Fruit fly (Drosophila melanogaster) whole organism, embryonic: ENCODE data around the gene CG2854.
A peak's percentile ranks its signal among the peaks of the same experiment; 100 is the strongest.

Experiments
- ATbp ChIP-seq: fragments of 200-800 bp; sonication (Bioruptor generic); optimal IDR thresholded peaks from 2 replicates; lab custom pipeline; 2017; ENCODE audit warnings: missing biosample characterization, mild to moderate bottlenecking, missing genetic modification characterization, missing genetic modification reagents
- B-H2 ChIP-seq: fragments of 200-800 bp; sonication (Bioruptor generic); optimal IDR thresholded peaks from 2 replicates; lab custom pipeline; 2018; ENCODE audit warnings: missing biosample characterization, mild to moderate bottlenecking, missing genetic modification characterization
- CG10462 ChIP-seq: fragments of 200-800 bp; sonication (Bioruptor generic); optimal IDR thresholded peaks from 2 replicates; lab custom pipeline; 2016; ENCODE audit warnings: missing biosample characterization, missing genetic modification characterization
- CG10959 ChIP-seq: fragments of 200-800 bp; sonication (Bioruptor generic); IDR thresholded peaks from 2 replicates; pipeline ENCODE4 v1.3.6; 2022; ENCODE audit warnings: missing biosample characterization, missing genetic modification characterization
- CG10979 ChIP-seq: fragments of 200-800 bp; sonication (Bioruptor generic); optimal IDR thresholded peaks from 2 replicates; lab custom pipeline; 2018; ENCODE audit warnings: missing biosample characterization, mild to moderate bottlenecking, missing genetic modification characterization, moderate library complexity
- CG12155 ChIP-seq: fragments of 200-800 bp; sonication (Bioruptor generic); optimal IDR thresholded peaks from 3 replicates; lab custom pipeline; 2016; ENCODE audit warnings: missing biosample characterization, missing genetic modification characterization
- CG14860 ChIP-seq: fragments of 200-800 bp; sonication (Bioruptor generic); IDR thresholded peaks from 3 replicates; pipeline ENCODE4 v1.3.6; 2022; ENCODE audit warnings: missing biosample characterization, missing genetic modification characterization; ENCODE audit not compliant: partially characterized antibody
- CG15269 ChIP-seq: fragments of 200-800 bp; sonication (Bioruptor generic); optimal IDR thresholded peaks from 2 replicates; lab custom pipeline; 2018; ENCODE audit warnings: missing biosample characterization, mild to moderate bottlenecking, missing genetic modification characterization, moderate library complexity
- CG17186 ChIP-seq: fragments of 200-800 bp; sonication (Bioruptor generic); optimal IDR thresholded peaks from 3 replicates; lab custom pipeline; 2017; ENCODE audit warnings: missing biosample characterization, missing genetic modification reagents, missing genetic modification characterization
- CG17612 ChIP-seq: fragments of 200-800 bp; sonication (Bioruptor generic); IDR thresholded peaks from 2 replicates; pipeline ENCODE4 v1.3.6; 2022; ENCODE audit warnings: missing biosample characterization, missing genetic modification characterization
- CG17829 ChIP-seq: fragments of 200-800 bp; optimal IDR thresholded peaks from 2 replicates; lab custom pipeline; 2019; ENCODE audit warnings: missing biosample characterization, mild to moderate bottlenecking, missing genetic modification characterization, moderate library complexity
- CG17912 ChIP-seq: fragments of 200-800 bp; sonication (Bioruptor generic); optimal IDR thresholded peaks from 2 replicates; lab custom pipeline; 2018; ENCODE audit warnings: missing biosample characterization, mild to moderate bottlenecking, missing genetic modification characterization
- CG2678 ChIP-seq: fragments of 200-800 bp; sonication (Bioruptor generic); optimal IDR thresholded peaks from 3 replicates; lab custom pipeline; 2019; ENCODE audit warnings: missing biosample characterization, mild to moderate bottlenecking, missing genetic modification characterization, moderate library complexity
- CG30020 ChIP-seq: fragments of 200-800 bp; optimal IDR thresholded peaks from 2 replicates; lab custom pipeline; 2019; ENCODE audit warnings: missing biosample characterization, mild to moderate bottlenecking, missing genetic modification characterization, moderate library complexity
- CG3065 ChIP-seq: fragments of 200-800 bp; sonication (Bioruptor generic); optimal IDR thresholded peaks from 2 replicates; lab custom pipeline; 2016; ENCODE audit warnings: missing biosample characterization, missing genetic modification characterization
- CG32772 ChIP-seq: fragments of 200-800 bp; sonication (Bioruptor generic); IDR thresholded peaks from 2 replicates; pipeline ENCODE4 v1.3.6; 2022; ENCODE audit warnings: missing biosample characterization, missing genetic modification characterization
- CG6689 ChIP-seq: fragments of 200-800 bp; sonication (Bioruptor generic); IDR thresholded peaks from 2 replicates; pipeline ENCODE4 v1.3.6; 2022; ENCODE audit warnings: missing biosample characterization, missing genetic modification characterization
- CG7271 ChIP-seq: fragments of 200-800 bp; sonication (Bioruptor generic); optimal IDR thresholded peaks from 2 replicates; lab custom pipeline; 2018; ENCODE audit warnings: missing biosample characterization, mild to moderate bottlenecking, missing genetic modification characterization, moderate library complexity
- CG9215 ChIP-seq: fragments of 200-800 bp; sonication (Bioruptor generic); IDR thresholded peaks from 2 replicates; pipeline ENCODE4 v1.3.6; 2022; ENCODE audit warnings: missing biosample characterization, missing genetic modification characterization
- CG9609 ChIP-seq: fragments of 200-800 bp; sonication (Bioruptor generic); optimal IDR thresholded peaks from 3 replicates; lab custom pipeline; 2016; ENCODE audit warnings: missing biosample characterization, missing genetic modification characterization
- Dad ChIP-seq: fragments of 200-800 bp; sonication (Bioruptor generic); optimal IDR thresholded peaks from 3 replicates; lab custom pipeline; 2016; ENCODE audit warnings: missing biosample characterization, missing genetic modification characterization
- E2f1 ChIP-seq: fragments of 200-800 bp; sonication (Bioruptor generic); IDR thresholded peaks from 2 replicates; pipeline ENCODE4 v1.3.6; 2022; ENCODE audit warnings: missing biosample characterization, missing genetic modification characterization
- Gug ChIP-seq: fragments of 200-800 bp; sonication (Bioruptor generic); IDR thresholded peaks from 4 replicates; pipeline ENCODE4 v1.3.6; 2022; ENCODE audit warnings: missing biosample characterization, missing genetic modification characterization
- HmgZ ChIP-seq: fragments of 200-800 bp; sonication (Bioruptor generic); optimal IDR thresholded peaks from 2 replicates; lab custom pipeline; 2018; ENCODE audit warnings: missing biosample characterization, mild to moderate bottlenecking, missing genetic modification characterization
- MTF-1 ChIP-seq: fragments of 200-800 bp; sonication (Bioruptor generic); optimal IDR thresholded peaks from 2 replicates; lab custom pipeline; 2018; ENCODE audit warnings: missing biosample characterization, mild to moderate bottlenecking, missing genetic modification characterization, borderline replicate concordance
- Med ChIP-seq: fragments of 200-800 bp; sonication (Bioruptor generic); peaks from one replicate; lab custom pipeline; 2016; ENCODE audit warnings: missing biosample characterization, missing genetic modification characterization, mild to moderate bottlenecking, inconsistent platforms, moderate library complexity
- Neu2 ChIP-seq: fragments of 200-800 bp; sonication (Bioruptor generic); optimal IDR thresholded peaks from 3 replicates; lab custom pipeline; 2016; ENCODE audit warnings: missing biosample characterization, missing genetic modification characterization, borderline replicate concordance
- Nf-YB ChIP-seq: fragments of 200-800 bp; sonication (Bioruptor generic); optimal IDR thresholded peaks from 3 replicates; lab custom pipeline; 2019; ENCODE audit warnings: missing biosample characterization, mild to moderate bottlenecking, missing genetic modification characterization, moderate library complexity
- Oaz ChIP-seq: fragments of 200-800 bp; sonication (Bioruptor generic); IDR thresholded peaks from 2 replicates; pipeline ENCODE4 v1.3.6; 2022; ENCODE audit warnings: missing biosample characterization, missing genetic modification characterization
- Tbp ChIP-seq: fragments of >200 bp; optimal IDR thresholded peaks from 2 replicates; lab custom pipeline; 2018; ENCODE audit warnings: missing biosample characterization, missing genetic modification characterization
- ase ChIP-seq: fragments of 200-800 bp; sonication (Bioruptor generic); IDR thresholded peaks from 3 replicates; pipeline ENCODE4 v1.3.6; 2022; ENCODE audit warnings: missing biosample characterization, missing genetic modification characterization
- ash1 ChIP-seq: fragments of 200-800 bp; sonication (Bioruptor generic); optimal IDR thresholded peaks from 2 replicates; lab custom pipeline; 2018; ENCODE audit warnings: missing biosample characterization, mild to moderate bottlenecking, missing genetic modification characterization
- cwo ChIP-seq: fragments of 200-800 bp; sonication (Bioruptor generic); optimal IDR thresholded peaks from 3 replicates; lab custom pipeline; 2017; ENCODE audit warnings: missing biosample characterization, missing genetic modification characterization, mild to moderate bottlenecking, moderate library complexity, missing genetic modification reagents
- esg ChIP-seq: fragments of 200-800 bp; sonication (Bioruptor generic); conservative IDR thresholded peaks from 2 replicates; pipeline ENCODE4 v1.3.6; 2022; ENCODE audit warnings: missing biosample characterization, missing genetic modification characterization
- fd64A ChIP-seq: fragments of 200-800 bp; sonication (Bioruptor generic); optimal IDR thresholded peaks from 3 replicates; lab custom pipeline; 2018; ENCODE audit warnings: missing biosample characterization, mild to moderate bottlenecking, missing genetic modification characterization
- gcm ChIP-seq: fragments of 200-800 bp; sonication (Bioruptor generic); optimal IDR thresholded peaks from 2 replicates; lab custom pipeline; 2019; ENCODE audit warnings: missing biosample characterization, mild to moderate bottlenecking, missing genetic modification characterization, moderate library complexity
- grau ChIP-seq: fragments of 200-800 bp; optimal IDR thresholded peaks from 3 replicates; lab custom pipeline; 2019; ENCODE audit warnings: missing biosample characterization, mild to moderate bottlenecking, missing genetic modification characterization, moderate library complexity
- gt ChIP-seq: fragments of 200-800 bp; sonication (Bioruptor generic); IDR thresholded peaks from 2 replicates; pipeline ENCODE4 v1.3.6; 2022; ENCODE audit warnings: missing biosample characterization, missing genetic modification characterization
- hbn ChIP-seq: fragments of 200-800 bp; sonication (Bioruptor generic); IDR thresholded peaks from 2 replicates; pipeline ENCODE4 v1.3.6; 2022; ENCODE audit warnings: missing biosample characterization, missing genetic modification characterization; ENCODE audit not compliant: partially characterized antibody
- nerfin-1 ChIP-seq: fragments of 200-800 bp; sonication (Bioruptor generic); optimal IDR thresholded peaks from 3 replicates; lab custom pipeline; 2019; ENCODE audit warnings: missing biosample characterization, mild to moderate bottlenecking, missing genetic modification characterization, moderate library complexity
- nmo ChIP-seq: fragments of 200-800 bp; sonication (Bioruptor generic); optimal IDR thresholded peaks from 2 replicates; lab custom pipeline; 2018; ENCODE audit warnings: missing biosample characterization, mild to moderate bottlenecking, missing genetic modification characterization, moderate library complexity
- phol ChIP-seq: fragments of 200-800 bp; sonication (Bioruptor generic); optimal IDR thresholded peaks from 3 replicates; lab custom pipeline; 2018; ENCODE audit warnings: missing biosample characterization, mild to moderate bottlenecking, missing genetic modification characterization, moderate library complexity
- pum ChIP-seq: fragments of 200-800 bp; sonication (Bioruptor generic); optimal IDR thresholded peaks from 2 replicates; lab custom pipeline; 2016; ENCODE audit warnings: missing biosample characterization, missing genetic modification characterization
- ranshi ChIP-seq: fragments of 200-800 bp; sonication (Bioruptor generic); IDR thresholded peaks from 2 replicates; pipeline ENCODE4 v1.3.6; 2022; ENCODE audit warnings: missing biosample characterization, missing genetic modification characterization
- schlank ChIP-seq: fragments of 200-800 bp; sonication (Bioruptor generic); optimal IDR thresholded peaks from 2 replicates; lab custom pipeline; 2018; ENCODE audit warnings: missing biosample characterization, mild to moderate bottlenecking, missing genetic modification characterization
- slbo ChIP-seq: fragments of 200-800 bp; sonication (Bioruptor generic); IDR thresholded peaks from 2 replicates; pipeline ENCODE4 v1.3.6; 2022; ENCODE audit warnings: missing biosample characterization, missing genetic modification characterization
- sna ChIP-seq: fragments of 200-800 bp; sonication (Bioruptor generic); IDR thresholded peaks from 2 replicates; pipeline ENCODE4 v1.3.6; 2022; ENCODE audit warnings: missing biosample characterization, missing genetic modification characterization; ENCODE audit not compliant: partially characterized antibody
- sob ChIP-seq: fragments of 200-800 bp; sonication (Bioruptor generic); IDR thresholded peaks from 2 replicates; pipeline ENCODE4 v1.3.6; 2022; ENCODE audit warnings: missing biosample characterization, missing genetic modification characterization
- wek ChIP-seq: fragments of 200-800 bp; sonication (Bioruptor generic); optimal IDR thresholded peaks from 3 replicates; lab custom pipeline; 2018; ENCODE audit warnings: missing biosample characterization, mild to moderate bottlenecking, missing genetic modification characterization, moderate library complexity
- z ChIP-seq: fragments of 200-800 bp; sonication (Bioruptor generic); IDR thresholded peaks from 3 replicates; pipeline ENCODE4 v1.3.6; 2022; ENCODE audit warnings: missing biosample characterization, missing genetic modification characterization

CG2854 gene

dm6 chrX:2317347-2317832, 9.5 kb upstream of the CG2854 start (continued):
- TF ChIP-seq CG10462 (GFP tag; lab: Kevin White, UChicago) (no peak), CG2678 (tag; lab: Kevin White, UChicago) (no peak), sna (GFP tag; lab: Robert Waterston, UW) (no peak), CG7271 (no peak), Dad (GFP tag; lab: Kevin White, UChicago) (no peak), wek (GFP tag; lab: Kevin White, UChicago) (peak; percentile 31), CG32772 (GFP tag; lab: Robert Waterston, UW) (no peak), pum (no peak), sob (peak; percentile 28; the same call in 1 of the 2 replicates), CG30020 (tag; lab: Kevin White, UChicago) (no peak), z (GFP tag; lab: Robert Waterston, UW) (peak; percentile 71; the same call in 2 of the 3 replicates), cwo (GFP tag; lab: Kevin White, UChicago) (no peak), CG6689 (no peak), B-H2 (no peak), schlank (tag; lab: Kevin White, UChicago) (no peak), CG12155 (GFP tag; lab: Kevin White, UChicago) (no peak), CG3065 (no peak), Tbp (GFP tag; lab: Kevin White, UChicago) (no peak), ase (GFP tag; lab: Robert Waterston, UW) (no peak), ranshi (GFP tag; lab: Robert Waterston, UW) (no peak), esg (GFP tag; lab: Robert Waterston, UW) (no peak), slbo (no peak), ash1 (no peak), hbn (GFP tag; lab: Robert Waterston, UW) (no peak), HmgZ (peak; percentile 36), gt (no peak), Oaz (no peak), MTF-1 (no peak), ATbp (GFP tag; lab: Kevin White, UChicago) (peak; percentile 41), nmo (no peak), CG17829 (no peak), CG17612 (GFP tag; lab: Robert Waterston, UW) (no peak), Med (GFP tag; lab: Kevin White, UChicago) (peak; percentile 77), gcm (GFP tag; lab: Kevin White, UChicago) (peak; percentile 27), E2f1 (GFP tag; lab: Robert Waterston, UW) (no peak), CG10959 (GFP tag; lab: Robert Waterston, UW) (no peak), CG15269 (tag; lab: Kevin White, UChicago) (no peak), CG9215 (GFP tag; lab: Robert Waterston, UW) (no peak), Gug (no peak), CG9609 (GFP tag; lab: Kevin White, UChicago) (no peak), nerfin-1 (tag; lab: Kevin White, UChicago) (no peak), Nf-YB (GFP tag; lab: Kevin White, UChicago) (peak; percentile 47), fd64A (GFP tag; lab: Kevin White, UChicago) (no peak), CG14860 (GFP tag; lab: Robert Waterston, UW) (no peak), Neu2 (GFP tag; lab: Kevin White, UChicago) (no peak), CG17186 (GFP tag; lab: Kevin White, UChicago) (no peak), CG10979 (tag; lab: Kevin White, UChicago) (no peak), phol (tag; lab: Kevin White, UChicago) (no peak), grau (tag; lab: Kevin White, UChicago) (no peak), CG17912 (no peak)
